In genomic region chr2L:13086712-13087111, dm6 we compare ENCODE assay signal across 3 fruit fly cellular contexts.
TF ChIP-seq lines count a peak whose summit lies in the region.

No protein-coding gene starts in this region.

TF ChIP-seq in whole organism, prepupa, 60 proteins besides CTCF, POLR2A, EP300 and RAD21 (continues in another document):
- TF ChIP-seq CG3919 (GFP tag; optimal IDR thresholded peaks at IDR 0.05; lab: Kevin White, UChicago) (no peak), ss (GFP tag; optimal IDR thresholded peaks at IDR 0.05; lab: Kevin White, UChicago) (no peak), CG6163 (GFP tag; IDR thresholded peaks at IDR 0.05; lab: Robert Waterston, UW) (no peak), CG34406 (GFP tag; optimal IDR thresholded peaks at IDR 0.05; lab: Kevin White, UChicago) (peak; percentile 12), CG6276 (GFP tag; optimal IDR thresholded peaks at IDR 0.05; lab: Kevin White, UChicago) (no peak), CG6792 (GFP tag; optimal IDR thresholded peaks at IDR 0.05; lab: Kevin White, UChicago) (peak; percentile 18), esn (GFP tag; optimal IDR thresholded peaks at IDR 0.05; lab: Kevin White, UChicago) (peak; percentile 51), spab (GFP tag; optimal IDR thresholded peaks at IDR 0.05; lab: Kevin White, UChicago) (no peak), Hr38 (GFP tag; optimal IDR thresholded peaks at IDR 0.05; lab: Kevin White, UChicago) (no peak), CG3032 (tag; optimal IDR thresholded peaks at IDR 0.05; lab: Kevin White, UChicago) (no peak), CG1621 (tag; optimal IDR thresholded peaks at IDR 0.05; lab: Kevin White, UChicago) (no peak), topi (GFP tag; optimal IDR thresholded peaks at IDR 0.05; lab: Kevin White, UChicago) (peak; percentile 23), Met (GFP tag; optimal IDR thresholded peaks at IDR 0.05; lab: Kevin White, UChicago) (peak; percentile 39), CG6854 (GFP tag; optimal IDR thresholded peaks at IDR 0.05; lab: Kevin White, UChicago) (no peak), dsx (GFP tag; optimal IDR thresholded peaks at IDR 0.05; lab: Kevin White, UChicago; ENCODE audit: poor library complexity, severe bottlenecking) (peak; percentile 15), svp (GFP tag; lab: Kevin White, UChicago) (peak; percentile 66), dac (GFP tag; optimal IDR thresholded peaks at IDR 0.05; lab: Kevin White, UChicago) (no peak), CG11902 (GFP tag; optimal IDR thresholded peaks at IDR 0.05; lab: Kevin White, UChicago) (no peak), CG31627 (GFP tag; optimal IDR thresholded peaks at IDR 0.05; lab: Kevin White, UChicago) (peak; percentile 50), CG10669 (GFP tag; optimal IDR thresholded peaks at IDR 0.05; lab: Kevin White, UChicago) (no peak), CG6808 (GFP tag; optimal IDR thresholded peaks at IDR 0.05; lab: Kevin White, UChicago) (no peak), CG11762 (GFP tag; optimal IDR thresholded peaks at IDR 0.05; lab: Kevin White, UChicago; ENCODE audit: insufficient read depth) (no peak), fkh (GFP tag; optimal IDR thresholded peaks at IDR 0.05; lab: Kevin White, UChicago) (no peak), cyc (GFP tag; optimal IDR thresholded peaks at IDR 0.05; lab: Kevin White, UChicago) (peak; percentile 22), CG32006 (GFP tag; optimal IDR thresholded peaks at IDR 0.05; lab: Kevin White, UChicago) (no peak), net (GFP tag; optimal IDR thresholded peaks at IDR 0.05; lab: Kevin White, UChicago) (no peak), Hr4 (GFP tag; optimal IDR thresholded peaks at IDR 0.05; lab: Kevin White, UChicago) (no peak), vri (GFP tag; optimal IDR thresholded peaks at IDR 0.05; lab: Kevin White, UChicago) (no peak), Blimp-1 (GFP tag; optimal IDR thresholded peaks at IDR 0.05; lab: Kevin White, UChicago) (no peak), salr (GFP tag; optimal IDR thresholded peaks at IDR 0.05; lab: Kevin White, UChicago) (no peak), lz (GFP tag; optimal IDR thresholded peaks at IDR 0.05; lab: Kevin White, UChicago) (peak; percentile 47), Sox102F (GFP tag; optimal IDR thresholded peaks at IDR 0.05; lab: Kevin White, UChicago) (peak; percentile 13)

TF ChIP-seq in whole organism, pupa, 21 proteins besides CTCF, POLR2A, EP300 and RAD21:
- TF ChIP-seq CG8159 (tag; optimal IDR thresholded peaks at IDR 0.05; lab: Kevin White, UChicago) = peak; percentile 13
- TF ChIP-seq CG15710 (tag; optimal IDR thresholded peaks at IDR 0.05; lab: Kevin White, UChicago) = peak; percentile 15
- peak; percentile 7 for TF ChIP-seq CG9948 (tag; optimal IDR thresholded peaks at IDR 0.05; lab: Kevin White, UChicago)
- no peak for TF ChIP-seq CG32121 (GFP tag; IDR thresholded peaks at IDR 0.05; lab: Robert Waterston, UW)
- no peak for TF ChIP-seq gl (tag; optimal IDR thresholded peaks at IDR 0.05; lab: Kevin White, UChicago)

TF ChIP-seq in whole organism, wandering third instar larva, 38 proteins besides CTCF, POLR2A, EP300 and RAD21:
- TF ChIP-seq rgr (GFP tag; optimal IDR thresholded peaks at IDR 0.05; lab: Kevin White, UChicago) (peak; percentile 3), Rel (GFP tag; optimal IDR thresholded peaks at IDR 0.05; lab: Kevin White, UChicago) (no peak), Rel (tag; optimal IDR thresholded peaks at IDR 0.05; lab: Kevin White, UChicago) (no peak), OdsH (GFP tag; optimal IDR thresholded peaks at IDR 0.05; lab: Kevin White, UChicago) (peak; percentile 20), h (GFP tag; optimal IDR thresholded peaks at IDR 0.05; lab: Kevin White, UChicago) (peak; percentile 34), dsf (GFP tag; optimal IDR thresholded peaks at IDR 0.05; lab: Kevin White, UChicago; ENCODE audit: borderline replicate concordance) (no peak), br (GFP tag; optimal IDR thresholded peaks at IDR 0.05; lab: Kevin White, UChicago) (peak; percentile 18), fru (GFP tag; optimal IDR thresholded peaks at IDR 0.05; lab: Kevin White, UChicago) (peak; percentile 27), ey (GFP tag; optimal IDR thresholded peaks at IDR 0.05; lab: Kevin White, UChicago) (peak; percentile 25), woc (GFP tag; optimal IDR thresholded peaks at IDR 0.05; lab: Kevin White, UChicago) (peak; percentile 39), foxo (GFP tag; optimal IDR thresholded peaks at IDR 0.05; lab: Kevin White, UChicago) (peak in 1 of 2 experiments; percentile 24)

Comparison
In these comparisons a context has a peak if more than half of its experiments do, and no peak if none do; other contexts are left out.
1. Of the 1 proteins assayed by ChIP-seq in both whole organism, prepupa and whole organism, wandering third instar larva: peak only in whole organism, prepupa: none; only in whole organism, wandering third instar larva: none; in both: OdsH; in neither: 0.